Worm (Caenorhabditis elegans) whole organism, L4 larva: Measurements from ENCODE around the gene W02D7.8.
A peak's percentile ranks its signal among the peaks of the same experiment; 100 is the strongest.

Experiments used
- F26F4.8 ChIP-seq: fragments of 200-800 bp; sonication (Bioruptor generic); conservative IDR thresholded peaks from 2 replicates; pipeline ENCODE4 v1.3.6; 2022; ENCODE audit warnings: missing genetic modification characterization, missing compliant biosample characterization
- F44E2.7 ChIP-seq: fragments of 200-800 bp; sonication (Bioruptor generic); IDR thresholded peaks from 2 replicates; pipeline ENCODE4 v2.1.2; 2022; ENCODE audit warnings: missing genetic modification characterization, missing compliant biosample characterization
- F49E8.2 ChIP-seq: sonication (generic microtip); optimal IDR thresholded peaks from 2 replicates; lab custom pipeline; 2016; ENCODE audit warnings: missing compliant biosample characterization, mild to moderate bottlenecking, missing genetic modification characterization, borderline replicate concordance
- T20F7.1 ChIP-seq: fragments of 200-800 bp; sonication (Bioruptor generic); optimal IDR thresholded peaks from 2 replicates; lab custom pipeline; 2018; ENCODE audit warnings: mild to moderate bottlenecking, missing genetic modification characterization, missing compliant biosample characterization
- T26A8.4 ChIP-seq: fragments of 200-800 bp; sonication (Bioruptor generic); IDR thresholded peaks from 2 replicates; pipeline ENCODE4 v1.3.6; 2022; ENCODE audit warnings: missing genetic modification characterization, missing compliant biosample characterization
- Y105C5A.15 ChIP-seq: fragments of 200-800 bp; sonication (Bioruptor generic); IDR thresholded peaks from 2 replicates; pipeline ENCODE4 v1.3.6; 2022; ENCODE audit warnings: missing genetic modification characterization, missing compliant biosample characterization
- Y75B8A.6 ChIP-seq: fragments of 200-800 bp; sonication (Bioruptor generic); IDR thresholded peaks from 2 replicates; pipeline ENCODE4 v1.3.6; 2022; ENCODE audit warnings: missing genetic modification reagents, missing genetic modification characterization, missing compliant biosample characterization
- ZK337.2 ChIP-seq: fragments of 200-800 bp; sonication (Bioruptor generic); IDR thresholded peaks from 2 replicates; pipeline ENCODE4 v1.3.6; 2022; ENCODE audit warnings: missing genetic modification reagents, missing genetic modification characterization, missing compliant biosample characterization
- aha-1 ChIP-seq: fragments of 150-350 bp; peaks from one replicate; lab custom pipeline; 2014; ENCODE audit warnings: missing biosample characterization, missing genetic modification characterization
- aly-2 ChIP-seq: sonication (generic microtip); optimal IDR thresholded peaks from 2 replicates; lab custom pipeline; 2018; ENCODE audit warnings: missing biosample characterization, missing genetic modification characterization
- ama-1 ChIP-seq: fragments of 150-350 bp; optimal IDR thresholded peaks from 2 replicates; lab custom pipeline; 2014; ENCODE audit warnings: inconsistent platforms, mixed read lengths
- arid-1 ChIP-seq: fragments of 200-800 bp; sonication (Bioruptor generic); conservative IDR thresholded peaks from 2 replicates; pipeline ENCODE4 v1.3.6; 2022; ENCODE audit warnings: missing genetic modification reagents, missing genetic modification characterization, missing compliant biosample characterization
- ceh-20 ChIP-seq: fragments of 200-800 bp; sonication (Bioruptor generic); IDR thresholded peaks from 2 replicates; pipeline ENCODE4 v1.3.6; 2022; ENCODE audit warnings: missing genetic modification reagents, missing genetic modification characterization, missing compliant biosample characterization
- ceh-44 ChIP-seq: fragments of 200-800 bp; sonication (Bioruptor generic); IDR thresholded peaks from 2 replicates; pipeline ENCODE4 v1.3.6; 2022; ENCODE audit warnings: missing genetic modification reagents, missing genetic modification characterization, missing compliant biosample characterization
- ceh-62 ChIP-seq: sonication (generic microtip); optimal IDR thresholded peaks from 2 replicates; lab custom pipeline; 2017; ENCODE audit warnings: missing biosample characterization, missing genetic modification characterization
- ctbp-1 ChIP-seq: fragments of 200-800 bp; sonication (Bioruptor generic); IDR thresholded peaks from 2 replicates; pipeline ENCODE4 v1.3.6; 2022; ENCODE audit warnings: missing genetic modification reagents, missing genetic modification characterization, missing compliant biosample characterization
- dmd-6 ChIP-seq: fragments of 200-800 bp; sonication (Bioruptor generic); IDR thresholded peaks from 2 replicates; pipeline ENCODE4 v1.3.6; 2022; ENCODE audit warnings: missing genetic modification reagents, missing genetic modification characterization, missing compliant biosample characterization
- dmd-8 ChIP-seq: fragments of 200-800 bp; sonication (Bioruptor generic); IDR thresholded peaks from 2 replicates; pipeline ENCODE4 v1.3.6; 2022; ENCODE audit warnings: missing genetic modification characterization, missing compliant biosample characterization
- dve-1 ChIP-seq: sonication (generic microtip); optimal IDR thresholded peaks from 2 replicates; lab custom pipeline; 2017; ENCODE audit warnings: antibody characterized with exemption, mild to moderate bottlenecking, missing genetic modification characterization, missing compliant biosample characterization; ENCODE audit not compliant: insufficient read depth
- hif-1 ChIP-seq, 2 experiments: sonication (generic microtip); optimal IDR thresholded peaks; 2 replicates each; lab custom pipeline; 2016 to 2017; ENCODE audit warnings: missing compliant biosample characterization in 2 of 2, missing genetic modification characterization in 2 of 2, missing genetic modification reagents in 2 of 2, missing genotype in 2 of 2, mild to moderate bottlenecking in 1 of 2
- hlh-11 ChIP-seq: fragments of 200-800 bp; sonication (Bioruptor generic); optimal IDR thresholded peaks from 2 replicates; lab custom pipeline; 2018; ENCODE audit warnings: mild to moderate bottlenecking, missing genetic modification characterization, missing compliant biosample characterization
- hmg-1.1 ChIP-seq: fragments of 200-800 bp; sonication (Bioruptor generic); IDR thresholded peaks from 2 replicates; pipeline ENCODE4 v1.3.6; 2022; ENCODE audit warnings: missing genetic modification reagents, missing genetic modification characterization, missing compliant biosample characterization
- jun-1 ChIP-seq: fragments of 150-350 bp; optimal IDR thresholded peaks from 2 replicates; lab custom pipeline; 2014; ENCODE audit warnings: missing biosample characterization, missing genetic modification reagents, missing genetic modification characterization
- lim-7 ChIP-seq: fragments of 200-800 bp; sonication (Bioruptor generic); IDR thresholded peaks from 2 replicates; pipeline ENCODE4 v1.3.6; 2022; ENCODE audit warnings: missing genetic modification characterization, missing compliant biosample characterization
- lin-15B ChIP-seq: fragments of 150-350 bp; sonication (generic microtip); optimal IDR thresholded peaks from 3 replicates; lab custom pipeline; 2014; ENCODE audit warnings: missing biosample characterization, missing genetic modification characterization
- lin-29 ChIP-seq: fragments of 200-800 bp; sonication (Bioruptor generic); IDR thresholded peaks from 2 replicates; pipeline ENCODE4 v1.3.6; 2022; ENCODE audit warnings: missing genetic modification reagents, missing genetic modification characterization, missing compliant biosample characterization
- lin-38 ChIP-seq: fragments of 200-800 bp; sonication (Bioruptor generic); IDR thresholded peaks from 2 replicates; pipeline ENCODE4 v1.3.6; 2022; ENCODE audit warnings: missing genetic modification reagents, missing genetic modification characterization, missing compliant biosample characterization
- madf-5 ChIP-seq, 2 experiments: fragments of 200-800 bp; sonication (Bioruptor generic); IDR thresholded peaks; 2 replicates each; pipeline ENCODE4 v1.3.6; 2022; ENCODE audit warnings: missing compliant biosample characterization in 2 of 2, missing genetic modification characterization in 2 of 2
- madf-9 ChIP-seq: fragments of 200-800 bp; sonication (Bioruptor generic); conservative IDR thresholded peaks from 2 replicates; pipeline ENCODE4 v1.3.6; 2022; ENCODE audit warnings: missing genetic modification reagents, missing genetic modification characterization, missing compliant biosample characterization
- mdt-29 ChIP-seq: fragments of 200-800 bp; sonication (Bioruptor generic); IDR thresholded peaks from 2 replicates; pipeline ENCODE4 v1.3.6; 2022; ENCODE audit warnings: missing genetic modification reagents, missing genetic modification characterization, missing compliant biosample characterization
- mxl-3 ChIP-seq: fragments of 200-800 bp; sonication (Bioruptor generic); optimal IDR thresholded peaks from 2 replicates; lab custom pipeline; 2018; ENCODE audit warnings: mild to moderate bottlenecking, missing genetic modification characterization, missing compliant biosample characterization
- nhr-102 ChIP-seq: sonication (generic microtip); optimal IDR thresholded peaks from 2 replicates; lab custom pipeline; 2016; ENCODE audit warnings: mild to moderate bottlenecking, missing genetic modification characterization, moderate library complexity, missing compliant biosample characterization
- nhr-28 ChIP-seq: fragments of 150-350 bp; optimal IDR thresholded peaks from 2 replicates; lab custom pipeline; 2014; ENCODE audit warnings: missing biosample characterization, missing genetic modification characterization
- pha-4 ChIP-seq, 2 experiments: fragments of 150-350 bp in 1 of 2; fragments of 200-800 bp in 1 of 2; sonication (Bioruptor generic) in 1 of 2; IDR thresholded peaks in 1 of 2; optimal IDR thresholded peaks in 1 of 2; 2 replicates each; pipeline versions ENCODE4 v1.3.6 to Lab custom; 2014 to 2022; ENCODE audit warnings: missing genetic modification characterization in 2 of 2, missing genetic modification reagents in 2 of 2, missing biosample characterization in 1 of 2, missing compliant biosample characterization in 1 of 2
- pqm-1 ChIP-seq: sonication (generic microtip); optimal IDR thresholded peaks from 2 replicates; lab custom pipeline; 2017; ENCODE audit warnings: missing biosample characterization, missing genetic modification characterization
- rbr-2 ChIP-seq: sonication (generic microtip); optimal IDR thresholded peaks from 2 replicates; lab custom pipeline; 2016; ENCODE audit warnings: missing genotype, missing genetic modification characterization, missing compliant biosample characterization
- set-16 ChIP-seq: fragments of 200-800 bp; sonication (Bioruptor generic); IDR thresholded peaks from 2 replicates; pipeline ENCODE4 v1.3.6; 2022; ENCODE audit warnings: missing genetic modification reagents, missing genetic modification characterization, missing compliant biosample characterization
- snpc-4 ChIP-seq: fragments of 150-350 bp; optimal IDR thresholded peaks from 2 replicates; lab custom pipeline; 2014; ENCODE audit warnings: missing biosample characterization, missing genetic modification characterization
- spr-1 ChIP-seq: sonication (generic microtip); optimal IDR thresholded peaks from 2 replicates; lab custom pipeline; 2016; ENCODE audit warnings: mild to moderate bottlenecking, missing genetic modification characterization, missing compliant biosample characterization
- tra-1 ChIP-seq: fragments of 200-800 bp; sonication (Bioruptor generic); IDR thresholded peaks from 2 replicates; pipeline ENCODE4 v1.3.6; 2022; ENCODE audit warnings: missing genetic modification reagents, missing genetic modification characterization, missing compliant biosample characterization
- unc-62 ChIP-seq, 3 experiments: fragments of 150-350 bp in 1 of 3; sonication (generic microtip); optimal IDR thresholded peaks in 2 of 3; peaks in 1 of 3; 1 replicate in 1 of 3; 2 replicates in 2 of 3; lab custom pipeline; 2014 to 2017; ENCODE audit warnings: missing biosample characterization in 3 of 3, missing genetic modification characterization in 3 of 3, missing genetic modification reagents in 3 of 3, missing genotype in 1 of 3
- zag-1 ChIP-seq: fragments of 150-350 bp; optimal IDR thresholded peaks from 2 replicates; lab custom pipeline; 2014; ENCODE audit warnings: missing biosample characterization, missing genetic modification characterization
- zip-11 ChIP-seq: fragments of 200-800 bp; sonication (Bioruptor generic); IDR thresholded peaks from 2 replicates; pipeline ENCODE4 v1.3.6; 2022; ENCODE audit warnings: missing genetic modification characterization, missing compliant biosample characterization
- zip-2 ChIP-seq: fragments of 150-350 bp; optimal IDR thresholded peaks from 2 replicates; lab custom pipeline; 2014; ENCODE audit warnings: missing biosample characterization, missing genetic modification characterization

The W02D7.8 gene

DNA sequence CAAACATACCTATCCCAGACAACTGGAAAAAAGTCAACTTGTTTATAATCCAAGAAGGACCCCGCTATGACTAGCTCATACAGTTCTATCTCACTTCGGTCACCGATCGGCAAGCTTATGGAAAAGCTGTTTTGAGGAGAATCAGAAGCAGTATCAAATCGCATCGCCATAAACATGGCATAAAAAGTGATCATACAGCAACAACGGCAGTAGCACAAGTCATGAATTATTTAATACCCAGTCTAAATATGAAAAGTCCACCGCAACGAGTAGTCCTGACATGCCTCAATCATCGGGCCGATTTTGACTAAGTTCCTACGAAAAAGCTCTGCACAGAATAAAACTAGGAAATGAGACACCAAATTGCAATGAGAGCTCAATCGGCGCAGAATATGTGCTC is 17.3 kb upstream of the W02D7.8 start:
- TF ChIP-seq zip-11 (GFP tag; lab: Robert Waterston, UW) (no peak), rbr-2 (tag; lab: Kevin White, UChicago) (no peak), hlh-11 (tag; lab: Kevin White, UChicago) (no peak), aly-2 (tag; lab: Kevin White, UChicago) (no peak), F49E8.2 (tag; lab: Kevin White, UChicago) (no peak), aha-1 (tag; lab: Kevin White, UChicago) (peak; percentile 95), ama-1 (no peak), unc-62 (GFP tag; optimal IDR thresholded peaks at IDR 0.05 in 1 of 2; lab: Kevin White, UChicago) (peak in 1 of 2 experiments; percentile 69), unc-62 (tag; optimal IDR thresholded peaks at IDR 0.05; lab: Kevin White, UChicago) (no peak), T26A8.4 (no peak), dve-1 (tag; lab: Kevin White, UChicago) (no peak), dmd-6 (GFP tag; lab: Robert Waterston, UW) (no peak), set-16 (no peak)

- TF ChIP-seq pqm-1 (tag; lab: Kevin White, UChicago) (no peak), nhr-28 (tag; lab: Kevin White, UChicago) (no peak), set-16 (no peak), aha-1 (tag; lab: Kevin White, UChicago) (no peak), mdt-29 (GFP tag; lab: Robert Waterston, UW) (no peak), lin-38 (GFP tag; lab: Robert Waterston, UW) (no peak), hif-1 (tag; optimal IDR thresholded peaks at IDR 0.05; lab: Kevin White, UChicago) (no peak), ceh-20 (no peak), lim-7 (GFP tag; lab: Robert Waterston, UW) (no peak), snpc-4 (tag; lab: Kevin White, UChicago) (no peak), nhr-102 (no peak), zip-2 (tag; lab: Kevin White, UChicago) (no peak), T20F7.1 (GFP tag; lab: Kevin White, UChicago) (no peak), F49E8.2 (tag; lab: Kevin White, UChicago) (no peak), jun-1 (tag; lab: Kevin White, UChicago) (no peak), F44E2.7 (GFP tag; lab: Robert Waterston, UW) (no peak), Y75B8A.6 (GFP tag; lab: Robert Waterston, UW) (no peak), F26F4.8 (GFP tag; lab: Robert Waterston, UW) (no peak)
Measured at ce11 chrV:8318135-8318534, 11.9 kb upstream of the W02D7.8 start, which contains the start of gene clec-219. Gene clec-219 (plus strand): TSS chrV:8318435.

ce11 chrV:8314782-8315181 is 8.5 kb upstream of the W02D7.8 start:
- TF ChIP-seq Y105C5A.15 (GFP tag; lab: Robert Waterston, UW), result peak; percentile 37; the same call in 1 of the 2 replicates
- TF ChIP-seq ceh-44 (GFP tag; lab: Robert Waterston, UW), result peak; percentile 38; the same call in 1 of the 2 replicates
- TF ChIP-seq F26F4.8 (GFP tag; lab: Robert Waterston, UW), result peak; percentile 65; the same call in 1 of the 2 replicates
- TF ChIP-seq madf-5 (GFP tag; IDR thresholded peaks at IDR 0.05; lab: Robert Waterston, UW), result peak in 1 of 2 experiments; percentile 49; a peak in 1 of 4 replicates
- 0 out of 2 replicates have a peak, but pooled peaks have one; percentile 42 for TF ChIP-seq madf-9 (GFP tag; lab: Robert Waterston, UW)
- peak; percentile 46; the same call in 1 of the 2 replicates for TF ChIP-seq ZK337.2 (GFP tag; lab: Robert Waterston, UW)
- peak; percentile 38; the same call in 1 of the 2 replicates for TF ChIP-seq F44E2.7 (GFP tag; lab: Robert Waterston, UW)
- TF ChIP-seq tra-1 (GFP tag; lab: Robert Waterston, UW), result peak; percentile 22; the same call in 1 of the 2 replicates
- peak; percentile 30; the same call in 1 of the 2 replicates for TF ChIP-seq arid-1 (GFP tag; lab: Robert Waterston, UW)
- peak; percentile 67 for TF ChIP-seq lim-7 (GFP tag; lab: Robert Waterston, UW)

ce11 chrV:8311210-8311609 is 4.9 kb upstream of the W02D7.8 start, which contains the start of gene W02D7.12:
Gene W02D7.12 (plus strand): TSS chrV:8311510.
- TF ChIP-seq hmg-1.1 (GFP tag; lab: Robert Waterston, UW) (no peak), zag-1 (tag; lab: Kevin White, UChicago) (no peak), dmd-6 (GFP tag; lab: Robert Waterston, UW) (no peak), tra-1 (GFP tag; lab: Robert Waterston, UW) (no peak), mxl-3 (GFP tag; lab: Kevin White, UChicago) (no peak), dmd-8 (no peak), ctbp-1 (GFP tag; lab: Robert Waterston, UW) (no peak), spr-1 (tag; lab: Kevin White, UChicago) (no peak), lin-29 (GFP tag; lab: Robert Waterston, UW) (no peak), aly-2 (tag; lab: Kevin White, UChicago) (no peak), jun-1 (tag; lab: Kevin White, UChicago) (no peak), pqm-1 (tag; lab: Kevin White, UChicago) (no peak), pha-4 (GFP tag; IDR thresholded peaks at IDR 0.05; lab: Robert Waterston, UW) (no peak), pha-4 (tag; optimal IDR thresholded peaks at IDR 0.05; lab: Kevin White, UChicago) (no peak), ceh-62 (tag; lab: Kevin White, UChicago) (no peak), lin-15B (no peak), set-16 (no peak)
